Fruit fly (Drosophila melanogaster): ENCODE measurements around the gene PTPMT1.

The PTPMT1 gene

DNA sequence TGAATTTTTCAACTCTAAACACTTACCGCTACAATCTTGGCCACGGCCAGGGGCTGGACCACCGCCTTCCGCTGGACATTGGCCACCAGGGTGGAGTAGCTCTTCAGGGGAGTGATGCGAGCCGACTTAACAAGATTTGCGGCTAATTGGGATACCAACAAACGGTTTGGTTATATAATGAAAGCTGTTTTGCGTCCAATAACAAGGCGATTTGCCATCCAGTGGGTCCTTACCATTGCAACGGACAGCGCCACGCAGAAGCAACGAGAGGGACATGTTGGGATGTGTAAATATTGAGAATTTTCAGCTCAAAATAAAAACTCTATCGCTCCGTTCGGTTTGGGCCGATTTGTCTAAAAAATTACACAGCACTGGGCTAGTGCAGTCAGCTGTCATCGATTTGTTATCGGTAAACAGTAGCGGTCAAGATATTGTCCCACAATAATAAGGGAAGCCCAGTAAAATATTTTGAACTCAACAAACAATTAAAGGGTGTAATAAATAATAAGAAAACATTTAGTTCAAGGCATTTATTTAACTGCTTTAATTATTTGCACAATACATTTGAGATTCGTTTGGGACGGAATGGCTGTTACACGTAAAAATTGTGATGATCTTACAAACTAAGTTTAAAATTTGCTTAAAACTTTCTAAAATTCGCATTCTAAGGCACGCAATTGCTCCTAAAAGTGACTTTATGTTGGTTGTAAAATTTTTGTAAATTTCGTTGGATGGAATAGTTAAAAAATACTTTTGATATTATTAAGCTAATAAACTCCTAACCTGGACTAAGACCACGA, 2.3 kb downstream of the PTPMT1 start, which contains the start of gene SdhD (continued):
- TF ChIP-seq CG14710 (tag; optimal IDR thresholded peaks at IDR 0.05): peak; percentile 16
- TF ChIP-seq Sox100B (GFP tag; optimal IDR thresholded peaks at IDR 0.05): no peak
- no peak for TF ChIP-seq kay (GFP tag; optimal IDR thresholded peaks at IDR 0.05)
- no peak for TF ChIP-seq CG42726 (GFP tag; IDR thresholded peaks at IDR 0.05; ENCODE audit: partially characterized antibody)
- no peak for TF ChIP-seq CG6765 (GFP tag; optimal IDR thresholded peaks at IDR 0.05)
- TF ChIP-seq Scr (GFP tag; IDR thresholded peaks at IDR 0.05; ENCODE audit: partially characterized antibody): peak; percentile 53
- TF ChIP-seq schlank (tag; optimal IDR thresholded peaks at IDR 0.05): no peak
- peak; percentile 71; the same call in 1 of the 2 replicates for TF ChIP-seq ato (GFP tag; IDR thresholded peaks at IDR 0.05; ENCODE audit: partially characterized antibody)
- TF ChIP-seq danr (GFP tag; IDR thresholded peaks at IDR 0.05): no peak
- no peak for TF ChIP-seq CG11085 (GFP tag; IDR thresholded peaks at IDR 0.05)
- TF ChIP-seq CG7987 (GFP tag; optimal IDR thresholded peaks at IDR 0.05): peak; percentile 40
- no peak for TF ChIP-seq so (GFP tag; IDR thresholded peaks at IDR 0.05)
- no peak for TF ChIP-seq CG32767 (GFP tag; IDR thresholded peaks at IDR 0.05)
- peak; percentile 4 for TF ChIP-seq nmo (GFP tag; optimal IDR thresholded peaks at IDR 0.05)
- TF ChIP-seq CG11247 (GFP tag; IDR thresholded peaks at IDR 0.05): no peak
- TF ChIP-seq jigr1 (GFP tag; IDR thresholded peaks at IDR 0.05): no peak
- TF ChIP-seq cato (GFP tag; optimal IDR thresholded peaks at IDR 0.05; ENCODE audit: borderline replicate concordance): no peak
- no peak for TF ChIP-seq Chrac-16 (GFP tag; optimal IDR thresholded peaks at IDR 0.05)
- TF ChIP-seq grau (tag; optimal IDR thresholded peaks at IDR 0.05): peak; percentile 10
- TF ChIP-seq fd3F (GFP tag; optimal IDR thresholded peaks at IDR 0.05): no peak
- no peak for TF ChIP-seq Aef1 (GFP tag; IDR thresholded peaks at IDR 0.05)
- no peak for TF ChIP-seq CG7786 (GFP tag; optimal IDR thresholded peaks at IDR 0.05)
- peak; percentile 0 for TF ChIP-seq shn (GFP tag; optimal IDR thresholded peaks at IDR 0.05)
- TF ChIP-seq CG1233 (GFP tag; optimal IDR thresholded peaks at IDR 0.05): peak; percentile 14
- TF ChIP-seq Rx (GFP tag; IDR thresholded peaks at IDR 0.05): no peak
- TF ChIP-seq ssp (GFP tag; IDR thresholded peaks at IDR 0.05): no peak
- TF ChIP-seq CG11696 (GFP tag; IDR thresholded peaks at IDR 0.05): no peak
- no peak for TF ChIP-seq E2f1 (GFP tag; IDR thresholded peaks at IDR 0.05)
- no peak for TF ChIP-seq lola (GFP tag; optimal IDR thresholded peaks at IDR 0.05)
- TF ChIP-seq amos (GFP tag; IDR thresholded peaks at IDR 0.05; ENCODE audit: partially characterized antibody): peak; percentile 58; the same call in 1 of the 2 replicates
- TF ChIP-seq CG9817 (tag; optimal IDR thresholded peaks at IDR 0.05): no peak
- TF ChIP-seq Trl (optimal IDR thresholded peaks at IDR 0.05): no peak
- TF ChIP-seq Trl (GFP tag; optimal IDR thresholded peaks at IDR 0.05): no peak
- no peak; the same call in 1 of the 2 replicates for TF ChIP-seq CG17328 (GFP tag; IDR thresholded peaks at IDR 0.05)
- peak; percentile 28 for TF ChIP-seq CG2678 (tag; optimal IDR thresholded peaks at IDR 0.05)
- TF ChIP-seq CG6813 (GFP tag; optimal IDR thresholded peaks at IDR 0.05): no peak
- TF ChIP-seq Antp (GFP tag; optimal IDR thresholded peaks at IDR 0.05): no peak
- no peak for TF ChIP-seq Spps (tag; optimal IDR thresholded peaks at IDR 0.05)
- peak; percentile 14 for TF ChIP-seq CG12391 (tag; optimal IDR thresholded peaks at IDR 0.05)
- TF ChIP-seq al (GFP tag; IDR thresholded peaks at IDR 0.05): no peak
- no peak for TF ChIP-seq CG13123 (GFP tag; optimal IDR thresholded peaks at IDR 0.05)
- no peak for TF ChIP-seq Fer3 (tag; optimal IDR thresholded peaks at IDR 0.05)
- TF ChIP-seq Nf-YB (GFP tag; optimal IDR thresholded peaks at IDR 0.05): no peak
- TF ChIP-seq CG10366 (GFP tag; IDR thresholded peaks at IDR 0.05): no peak
- TF ChIP-seq CG14441 (GFP tag; IDR thresholded peaks at IDR 0.05): no peak
- TF ChIP-seq sqz (GFP tag; optimal IDR thresholded peaks at IDR 0.05): no peak
- no peak for TF ChIP-seq mirr (GFP tag; optimal IDR thresholded peaks at IDR 0.05)
- TF ChIP-seq bbx (GFP tag; IDR thresholded peaks at IDR 0.05; ENCODE audit: partially characterized antibody): peak; percentile 64; the same call in 1 of the 2 replicates
- TF ChIP-seq ap (GFP tag; IDR thresholded peaks at IDR 0.05): no peak
